Worm (Caenorhabditis elegans) whole organism, L3 larva: ENCODE data around the gene nhr-71.

ENCODE experiments used
- R02D3.7 ChIP-seq: fragments of 150-350 bp; optimal IDR thresholded peaks from 2 replicates; lab custom pipeline; 2014; ENCODE audit warnings: missing biosample characterization, missing genetic modification characterization
- ZK546.5 ChIP-seq: sonication (generic microtip); optimal IDR thresholded peaks from 2 replicates; lab custom pipeline; 2017; ENCODE audit warnings: missing biosample characterization, missing genetic modification characterization
- aly-2 ChIP-seq: fragments of 150-350 bp; optimal IDR thresholded peaks from 2 replicates; lab custom pipeline; 2014; ENCODE audit warnings: missing biosample characterization, missing genetic modification characterization
- ama-1 ChIP-seq: fragments of 150-350 bp; optimal IDR thresholded peaks from 2 replicates; lab custom pipeline; 2018
- ceh-16 ChIP-seq: sonication (generic microtip); optimal IDR thresholded peaks from 2 replicates; lab custom pipeline; 2017; ENCODE audit warnings: missing biosample characterization, missing genetic modification characterization
- ceh-28 ChIP-seq: fragments of 150-350 bp; optimal IDR thresholded peaks from 2 replicates; lab custom pipeline; 2014; ENCODE audit warnings: missing biosample characterization, missing genetic modification reagents, missing genetic modification characterization
- ceh-82 ChIP-seq: fragments of 150-350 bp; optimal IDR thresholded peaks from 2 replicates; lab custom pipeline; 2014; ENCODE audit warnings: missing biosample characterization, missing genetic modification characterization
- ceh-9 ChIP-seq: sonication (generic microtip); optimal IDR thresholded peaks from 2 replicates; lab custom pipeline; 2018; ENCODE audit warnings: missing biosample characterization, missing genetic modification characterization
- daf-12 ChIP-seq: fragments of 150-350 bp; optimal IDR thresholded peaks from 2 replicates; lab custom pipeline; 2014; ENCODE audit warnings: missing biosample characterization, missing genetic modification reagents, missing genetic modification characterization
- egl-27 ChIP-seq: sonication (generic microtip); optimal IDR thresholded peaks from 4 replicates; lab custom pipeline; 2017; ENCODE audit warnings: missing biosample characterization, missing genetic modification reagents, missing genetic modification characterization
- egl-5 ChIP-seq: fragments of 150-350 bp; optimal IDR thresholded peaks from 2 replicates; lab custom pipeline; 2017; ENCODE audit warnings: missing biosample characterization, missing genetic modification reagents, missing genetic modification characterization, inconsistent platforms
- elt-1 ChIP-seq: fragments of 150-350 bp; optimal IDR thresholded peaks from 2 replicates; lab custom pipeline; 2014; ENCODE audit warnings: missing biosample characterization, missing genetic modification characterization
- elt-2 ChIP-seq: sonication (generic microtip); optimal IDR thresholded peaks from 2 replicates; lab custom pipeline; 2016; ENCODE audit warnings: missing genetic modification reagents, mild to moderate bottlenecking, missing genetic modification characterization, missing compliant biosample characterization
- elt-3 ChIP-seq, 3 experiments: fragments of 150-350 bp in 1 of 3; sonication (generic microtip) in 2 of 3; optimal IDR thresholded peaks; 2 replicates in 2 of 3; 4 replicates in 1 of 3; lab custom pipeline; 2014 to 2017; ENCODE audit warnings: missing biosample characterization in 3 of 3, missing genetic modification characterization in 3 of 3
- eor-1 ChIP-seq, 2 experiments: fragments of 150-350 bp; optimal IDR thresholded peaks; 2 replicates each; lab custom pipeline; 2014 to 2018; ENCODE audit warnings: missing biosample characterization in 2 of 2, missing genetic modification characterization in 2 of 2
- fkh-10 ChIP-seq: sonication (generic microtip); optimal IDR thresholded peaks from 2 replicates; lab custom pipeline; 2017; ENCODE audit warnings: missing biosample characterization, missing genetic modification reagents, missing genetic modification characterization
- fkh-2 ChIP-seq: fragments of 150-350 bp; optimal IDR thresholded peaks from 2 replicates; lab custom pipeline; 2014; ENCODE audit warnings: missing biosample characterization, missing genetic modification reagents, missing genetic modification characterization
- fos-1 ChIP-seq: fragments of 150-350 bp; optimal IDR thresholded peaks from 2 replicates; lab custom pipeline; 2014; ENCODE audit warnings: missing biosample characterization, missing genetic modification characterization
- hmg-11 ChIP-seq: sonication (generic microtip); optimal IDR thresholded peaks from 2 replicates; lab custom pipeline; 2016; ENCODE audit warnings: missing genetic modification characterization, missing compliant biosample characterization
- jun-1 ChIP-seq: fragments of 150-350 bp; optimal IDR thresholded peaks from 2 replicates; lab custom pipeline; 2014; ENCODE audit warnings: missing biosample characterization, missing genetic modification reagents, missing genetic modification characterization
- lin-15B ChIP-seq: fragments of 150-350 bp; optimal IDR thresholded peaks from 2 replicates; lab custom pipeline; 2014; ENCODE audit warnings: missing biosample characterization, missing genetic modification characterization
- lin-39 ChIP-seq: fragments of 150-350 bp; optimal IDR thresholded peaks from 2 replicates; lab custom pipeline; 2018; ENCODE audit warnings: missing biosample characterization, missing genetic modification reagents, missing genetic modification characterization
- lsy-12 ChIP-seq: sonication (generic microtip); optimal IDR thresholded peaks from 2 replicates; lab custom pipeline; 2016; ENCODE audit warnings: mild to moderate bottlenecking, missing genetic modification characterization, missing compliant biosample characterization
- mdl-1 ChIP-seq: fragments of 150-350 bp; optimal IDR thresholded peaks from 2 replicates; lab custom pipeline; 2014; ENCODE audit warnings: missing biosample characterization, missing genetic modification characterization
- mml-1 ChIP-seq: fragments of 150-350 bp; sonication (generic microtip); optimal IDR thresholded peaks from 3 replicates; lab custom pipeline; 2014; ENCODE audit warnings: missing biosample characterization, missing genetic modification characterization
- nfya-1 ChIP-seq: sonication (generic microtip); optimal IDR thresholded peaks from 2 replicates; lab custom pipeline; 2017; ENCODE audit warnings: missing genetic modification characterization, mild to moderate bottlenecking, missing compliant biosample characterization, antibody characterized with exemption, moderate library complexity; ENCODE audit not compliant: insufficient read depth
- nhr-11 ChIP-seq: fragments of 150-350 bp; optimal IDR thresholded peaks from 2 replicates; lab custom pipeline; 2014; ENCODE audit warnings: missing biosample characterization, missing genetic modification characterization
- nhr-12 ChIP-seq: fragments of 150-350 bp; optimal IDR thresholded peaks from 2 replicates; lab custom pipeline; 2014; ENCODE audit warnings: missing biosample characterization, missing genetic modification characterization
- nhr-23 ChIP-seq: fragments of 150-350 bp; optimal IDR thresholded peaks from 2 replicates; lab custom pipeline; 2014; ENCODE audit warnings: missing biosample characterization, missing genetic modification reagents, missing genetic modification characterization
- nhr-237 ChIP-seq: fragments of 150-350 bp; optimal IDR thresholded peaks from 2 replicates; lab custom pipeline; 2014; ENCODE audit warnings: missing biosample characterization, missing genetic modification characterization
- nhr-25 ChIP-seq: sonication (generic microtip); optimal IDR thresholded peaks from 2 replicates; lab custom pipeline; 2017; ENCODE audit warnings: missing biosample characterization, missing genetic modification characterization
- nhr-28 ChIP-seq: fragments of 150-350 bp; optimal IDR thresholded peaks from 2 replicates; lab custom pipeline; 2014; ENCODE audit warnings: missing biosample characterization, missing genetic modification characterization
- nhr-43 ChIP-seq: sonication (generic microtip); optimal IDR thresholded peaks from 2 replicates; lab custom pipeline; 2016; ENCODE audit warnings: mild to moderate bottlenecking, missing genetic modification characterization, missing compliant biosample characterization; ENCODE audit not compliant: poor library complexity, severe bottlenecking
- nhr-67 ChIP-seq: fragments of 150-350 bp; optimal IDR thresholded peaks from 2 replicates; lab custom pipeline; 2014; ENCODE audit warnings: missing biosample characterization, missing genetic modification characterization
- nhr-76 ChIP-seq: fragments of 150-350 bp; sonication (generic microtip); optimal IDR thresholded peaks from 5 replicates; lab custom pipeline; 2014; ENCODE audit warnings: missing biosample characterization, missing genetic modification characterization
- nhr-77 ChIP-seq: fragments of 150-350 bp; optimal IDR thresholded peaks from 2 replicates; lab custom pipeline; 2014; ENCODE audit warnings: missing biosample characterization, missing genetic modification characterization
- pha-4 ChIP-seq: fragments of 150-350 bp; optimal IDR thresholded peaks from 2 replicates; lab custom pipeline; 2014; ENCODE audit warnings: missing biosample characterization, missing genetic modification reagents, missing genetic modification characterization
- pqm-1 ChIP-seq: fragments of 150-350 bp; optimal IDR thresholded peaks from 2 replicates; lab custom pipeline; 2017; ENCODE audit warnings: missing biosample characterization, missing genetic modification characterization, inconsistent platforms
- sea-2 ChIP-seq: fragments of 150-350 bp; sonication (generic microtip); optimal IDR thresholded peaks from 4 replicates; lab custom pipeline; 2014; ENCODE audit warnings: missing biosample characterization, missing genetic modification reagents, missing genetic modification characterization
- skn-1 ChIP-seq: fragments of 150-350 bp; optimal IDR thresholded peaks from 2 replicates; lab custom pipeline; 2014; ENCODE audit warnings: missing biosample characterization, missing genetic modification characterization
- snpc-4 ChIP-seq: fragments of 150-350 bp; optimal IDR thresholded peaks from 2 replicates; lab custom pipeline; 2014; ENCODE audit warnings: missing biosample characterization, missing genetic modification characterization
- tbx-2 ChIP-seq: sonication (generic microtip); optimal IDR thresholded peaks from 2 replicates; lab custom pipeline; 2016; ENCODE audit warnings: mild to moderate bottlenecking, missing genetic modification characterization, missing compliant biosample characterization
- unc-39 ChIP-seq: sonication (generic microtip); optimal IDR thresholded peaks from 4 replicates; lab custom pipeline; 2017; ENCODE audit warnings: missing biosample characterization, missing genetic modification characterization
- unc-62 ChIP-seq: fragments of 150-350 bp; sonication (generic microtip); optimal IDR thresholded peaks from 4 replicates; lab custom pipeline; 2014; ENCODE audit warnings: missing biosample characterization, missing genetic modification reagents, missing genetic modification characterization
- zag-1 ChIP-seq: fragments of 150-350 bp; optimal IDR thresholded peaks from 2 replicates; lab custom pipeline; 2014; ENCODE audit warnings: missing biosample characterization, missing genetic modification characterization
- ztf-11 ChIP-seq: fragments of 150-350 bp; optimal IDR thresholded peaks from 2 replicates; lab custom pipeline; 2014; ENCODE audit warnings: missing biosample characterization, missing genetic modification characterization
- ztf-4 ChIP-seq: fragments of 150-350 bp; optimal IDR thresholded peaks from 2 replicates; lab custom pipeline; 2014; ENCODE audit warnings: missing biosample characterization, missing genetic modification characterization

Gene nhr-71

ce11 chrX:13746661-13747365, at the start of gene nhr-71:
nhr-71 (plus strand) TSS chrX:13747315.
- no peak for TF ChIP-seq nhr-28 (tag; lab: Kevin White, UChicago)
- TF ChIP-seq nhr-77 (tag; lab: Kevin White, UChicago), result no peak
- TF ChIP-seq pha-4, result peak; percentile 54

DNA sequence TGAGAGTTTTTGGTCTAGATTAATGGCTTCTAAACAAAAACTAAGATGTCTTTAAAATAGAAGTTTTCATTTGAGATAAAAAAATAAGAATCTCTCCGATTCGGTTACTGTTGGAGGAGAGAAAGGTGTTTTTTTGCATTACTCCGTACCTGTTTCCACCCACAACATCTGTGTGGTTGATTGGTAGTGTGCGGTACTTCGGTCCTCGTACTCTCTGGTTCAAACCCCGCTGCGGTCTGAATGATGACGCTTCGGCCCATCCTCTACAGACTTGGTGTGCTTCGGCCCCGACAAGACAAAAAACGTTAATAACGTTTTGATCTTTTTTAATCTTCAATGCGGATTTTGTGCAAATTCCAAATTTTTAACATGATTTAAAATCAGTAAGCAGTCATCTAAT, 49.6 kb upstream of the nhr-71 start:
- no peak for TF ChIP-seq ZK546.5 (tag; lab: Kevin White, UChicago)
- no peak for TF ChIP-seq daf-12 (tag; lab: Kevin White, UChicago)
- TF ChIP-seq R02D3.7 (tag; lab: Kevin White, UChicago), result no peak
- TF ChIP-seq elt-1 (tag; lab: Kevin White, UChicago), result no peak

DNA sequence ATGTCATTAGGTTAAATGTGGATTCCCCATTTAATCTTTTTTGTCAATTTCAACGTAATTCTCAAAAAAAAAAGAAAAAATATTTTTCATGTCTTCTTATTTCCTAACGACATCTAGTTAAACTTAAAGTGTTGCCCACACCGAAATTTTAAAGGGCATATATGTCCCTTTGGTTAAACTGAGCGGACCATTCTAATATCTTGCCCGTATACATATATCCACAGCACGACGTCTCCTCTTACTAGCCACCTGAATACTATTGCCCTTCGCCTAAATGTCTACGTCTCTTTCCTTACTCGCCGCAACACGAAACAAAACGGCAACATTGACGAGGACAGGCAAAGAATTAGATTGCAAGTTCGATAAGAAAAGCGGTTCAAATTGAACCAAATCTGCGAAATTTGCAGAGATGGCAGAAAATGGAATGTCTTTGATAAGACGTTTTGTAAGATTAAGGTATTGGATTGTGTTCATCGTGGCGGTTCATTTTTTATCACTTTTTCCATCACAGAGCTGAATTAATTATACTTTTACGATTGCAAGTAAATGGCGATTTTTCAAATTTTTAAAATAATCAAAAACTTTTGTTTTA, 46.4 kb upstream of the nhr-71 start:
- TF ChIP-seq nhr-11 (tag; lab: Kevin White, UChicago) (peak; percentile 100), elt-1 (tag; lab: Kevin White, UChicago) (peak; percentile 88), unc-39 (tag; lab: Kevin White, UChicago) (peak; percentile 74), hmg-11 (peak; percentile 100), ceh-16 (tag; lab: Kevin White, UChicago) (peak; percentile 81), ZK546.5 (tag; lab: Kevin White, UChicago) (peak; percentile 69), ceh-28 (peak; percentile 99), nhr-76 (tag; lab: Kevin White, UChicago) (peak; percentile 93), zag-1 (peak; percentile 96), mdl-1 (peak; percentile 82), ztf-11 (tag; lab: Kevin White, UChicago) (peak; percentile 69), nhr-28 (tag; lab: Kevin White, UChicago) (peak; percentile 85), elt-3 (tag; optimal IDR thresholded peaks at IDR 0.05; lab: Kevin White, UChicago) (peak; percentile 85 to 99 (median 94)), nhr-77 (tag; lab: Kevin White, UChicago) (peak; percentile 99), mml-1 (no peak), pqm-1 (peak; percentile 89), nhr-23 (tag; lab: Kevin White, UChicago) (peak; percentile 99), jun-1 (tag; lab: Kevin White, UChicago) (peak; percentile 100), skn-1 (peak; percentile 99), nhr-67 (peak; percentile 18), fkh-10 (GFP tag; lab: Kevin White, UChicago) (peak; percentile 99), nhr-237 (tag; lab: Kevin White, UChicago) (peak; percentile 96), elt-2 (peak; percentile 89), daf-12 (tag; lab: Kevin White, UChicago) (peak; percentile 95), aly-2 (tag; lab: Kevin White, UChicago) (peak; percentile 97), eor-1 (tag; optimal IDR thresholded peaks at IDR 0.05; lab: Kevin White, UChicago) (peak in 1 of 2 experiments; percentile 83), egl-5 (peak; percentile 99), nfya-1 (tag; lab: Kevin White, UChicago) (peak; percentile 97), nhr-43 (tag; lab: Kevin White, UChicago) (peak; percentile 99), ama-1 (lab: Kevin White, UChicago) (peak; percentile 46), tbx-2 (tag; lab: Kevin White, UChicago) (peak; percentile 99), fos-1 (tag; lab: Kevin White, UChicago) (peak; percentile 93), lin-15B (tag; lab: Kevin White, UChicago) (peak; percentile 54), ceh-82 (tag; lab: Kevin White, UChicago) (peak; percentile 99), nhr-12 (tag; lab: Kevin White, UChicago) (peak; percentile 53), R02D3.7 (tag; lab: Kevin White, UChicago) (peak; percentile 95), fkh-2 (tag; lab: Kevin White, UChicago) (peak; percentile 96), ceh-9 (tag; lab: Kevin White, UChicago) (peak; percentile 92), pha-4 (peak; percentile 98), egl-27 (peak; percentile 97), unc-62 (GFP tag; lab: Kevin White, UChicago) (peak; percentile 96), lsy-12 (peak; percentile 98), snpc-4 (tag; lab: Kevin White, UChicago) (peak; percentile 96), sea-2 (GFP tag; lab: Kevin White, UChicago) (no peak), nhr-25 (tag; lab: Kevin White, UChicago) (peak; percentile 99), ztf-4 (peak; percentile 85), lin-39 (tag; lab: Kevin White, UChicago) (peak; percentile 100)
- TF ChIP-seq, all 47 proteins: peak for 45
